Fruit fly (Drosophila melanogaster): ENCODE measurements around the gene Got2.

Gene Got2

DNA sequence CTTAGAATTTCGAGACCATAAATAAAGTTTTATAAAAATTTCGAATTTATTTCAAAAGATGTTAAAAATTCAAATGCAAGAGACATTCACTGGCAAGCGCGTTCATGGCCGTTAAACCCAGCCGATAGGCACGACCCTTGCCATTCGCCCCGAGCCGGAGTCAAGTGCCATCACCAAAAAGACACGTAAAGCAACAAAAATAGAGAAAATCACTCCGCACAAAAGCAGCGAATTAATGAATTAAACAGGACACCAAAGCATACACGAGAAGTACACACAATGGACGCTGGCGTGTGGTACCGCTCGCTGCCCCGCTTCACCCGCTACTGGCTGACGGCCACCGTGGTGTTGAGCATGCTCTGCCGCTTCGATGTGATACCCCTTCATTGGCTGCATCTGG lies 13.6 kb downstream of the Got2 start, which contains the start of gene Der-1 (continued):
- no peak for TF ChIP-seq CG6254 (GFP tag; optimal IDR thresholded peaks at IDR 0.05)
- peak; percentile 84 for TF ChIP-seq ato (GFP tag; IDR thresholded peaks at IDR 0.05; ENCODE audit: partially characterized antibody)
- TF ChIP-seq Antp (GFP tag; optimal IDR thresholded peaks at IDR 0.05) = no peak
- no peak for TF ChIP-seq CG12104 (GFP tag; optimal IDR thresholded peaks at IDR 0.05)
- peak; percentile 32 for TF ChIP-seq gro (GFP tag; optimal IDR thresholded peaks at IDR 0.05)
- no peak for TF ChIP-seq bab2 (GFP tag; optimal IDR thresholded peaks at IDR 0.05)
- TF ChIP-seq CG16779 (GFP tag; IDR thresholded peaks at IDR 0.05) = no peak
- no peak for TF ChIP-seq CkIIα-i1 (GFP tag; IDR thresholded peaks at IDR 0.05)
- no peak for TF ChIP-seq CG3281 (GFP tag; optimal IDR thresholded peaks at IDR 0.05)
- no peak for TF ChIP-seq CG17359 (tag; optimal IDR thresholded peaks at IDR 0.05)
- TF ChIP-seq lmd (GFP tag; IDR thresholded peaks at IDR 0.05) = no peak
- TF ChIP-seq CG15514 (GFP tag; optimal IDR thresholded peaks at IDR 0.05) = peak; percentile 43
- TF ChIP-seq Optix (GFP tag; IDR thresholded peaks at IDR 0.05) = no peak
- no peak for TF ChIP-seq mirr (GFP tag; optimal IDR thresholded peaks at IDR 0.05)
- TF ChIP-seq CG33213 (GFP tag; optimal IDR thresholded peaks at IDR 0.05) = peak; percentile 11
- TF ChIP-seq CG17328 (GFP tag; IDR thresholded peaks at IDR 0.05) = no peak
- TF ChIP-seq CG12942 (GFP tag; optimal IDR thresholded peaks at IDR 0.05) = no peak
- no peak for TF ChIP-seq CG6272 (GFP tag; IDR thresholded peaks at IDR 0.05)
- TF ChIP-seq Camta (GFP tag; optimal IDR thresholded peaks at IDR 0.05) = no peak
- no peak for TF ChIP-seq Asciz (GFP tag; optimal IDR thresholded peaks at IDR 0.05)
- TF ChIP-seq Neu2 (GFP tag; optimal IDR thresholded peaks at IDR 0.05; ENCODE audit: borderline replicate concordance) = no peak
- no peak for TF ChIP-seq CG10274 (GFP tag; optimal IDR thresholded peaks at IDR 0.05)
- no peak for TF ChIP-seq CG6689 (GFP tag; IDR thresholded peaks at IDR 0.05)
- peak; percentile 70 for TF ChIP-seq Dp (GFP tag; optimal IDR thresholded peaks at IDR 0.05)
- no peak for TF ChIP-seq ttk (GFP tag; IDR thresholded peaks at IDR 0.05)
- no peak for TF ChIP-seq CG10366 (GFP tag; IDR thresholded peaks at IDR 0.05)
- TF ChIP-seq CG4617 (GFP tag; optimal IDR thresholded peaks at IDR 0.05; ENCODE audit: borderline replicate concordance) = peak; percentile 88
- TF ChIP-seq br (optimal IDR thresholded peaks at IDR 0.05) = no peak
- no peak for TF ChIP-seq CG31224 (GFP tag; IDR thresholded peaks at IDR 0.05)
- peak; percentile 60 for TF ChIP-seq Med (GFP tag)
- TF ChIP-seq croc (GFP tag; conservative IDR thresholded peaks at IDR 0.05) = no peak
- no peak for TF ChIP-seq Bteb2 (GFP tag; optimal IDR thresholded peaks at IDR 0.05)
- TF ChIP-seq CTCF (GFP tag; optimal IDR thresholded peaks at IDR 0.05) = no peak
- no peak for TF ChIP-seq al (GFP tag; IDR thresholded peaks at IDR 0.05)
- no peak for TF ChIP-seq CG10431 (GFP tag; optimal IDR thresholded peaks at IDR 0.05)
- no peak for TF ChIP-seq CG15269 (tag; optimal IDR thresholded peaks at IDR 0.05)
- peak; percentile 80 for TF ChIP-seq row (GFP tag; IDR thresholded peaks at IDR 0.05)
- no peak for TF ChIP-seq CG32772 (GFP tag; IDR thresholded peaks at IDR 0.05)
- TF ChIP-seq HHEX (GFP tag; optimal IDR thresholded peaks at IDR 0.05) = no peak
- TF ChIP-seq eyg (GFP tag; optimal IDR thresholded peaks at IDR 0.05) = no peak
- peak; percentile 73; the same call in 1 of the 2 replicates for TF ChIP-seq vvl (GFP tag; IDR thresholded peaks at IDR 0.05)
- no peak for TF ChIP-seq Usf (GFP tag; optimal IDR thresholded peaks at IDR 0.05)
- TF ChIP-seq Dll (GFP tag; IDR thresholded peaks at IDR 0.05; ENCODE audit: partially characterized antibody) = peak; percentile 92
- TF ChIP-seq CG10267 (tag; optimal IDR thresholded peaks at IDR 0.05) = peak; percentile 20
- TF ChIP-seq CG2199 (GFP tag; IDR thresholded peaks at IDR 0.05) = no peak
- TF ChIP-seq ems (GFP tag; optimal IDR thresholded peaks at IDR 0.05) = no peak
- no peak for TF ChIP-seq HLHmδ (GFP tag; optimal IDR thresholded peaks at IDR 0.05)
- no peak for TF ChIP-seq CrebB (tag; optimal IDR thresholded peaks at IDR 0.05)
- TF ChIP-seq Atf3 (GFP tag; optimal IDR thresholded peaks at IDR 0.05) = peak; percentile 37
- no peak for TF ChIP-seq Eip74EF (GFP tag; optimal IDR thresholded peaks at IDR 0.05)
- no peak for TF ChIP-seq CG12769 (tag; optimal IDR thresholded peaks at IDR 0.05)
- TF ChIP-seq sim (GFP tag; IDR thresholded peaks at IDR 0.05) = no peak
- TF ChIP-seq CG7987 (GFP tag; optimal IDR thresholded peaks at IDR 0.05) = no peak

Data from whole organism, embryonic.